Fruit fly (Drosophila melanogaster): ENCODE measurements around the gene CG8034.

dm6 chrX:19309648-19310047 lies 11.7 kb upstream of the CG8034 start:
- TF ChIP-seq CG8478 (optimal IDR thresholded peaks at IDR 0.05) (no peak), CTCF (optimal IDR thresholded peaks at IDR 0.05) (no peak)
